Fruit fly (Drosophila melanogaster) whole organism, embryonic: ENCODE results near the gene CG34398.

Experiments used
- Ada2b ChIP-seq: fragments of 200-800 bp; sonication (Bioruptor generic); IDR thresholded peaks from 2 replicates; pipeline ENCODE4 v1.3.6; 2022; ENCODE audit warnings: missing biosample characterization, missing genetic modification characterization
- Aef1 ChIP-seq: fragments of 200-800 bp; sonication (Bioruptor generic); IDR thresholded peaks from 3 replicates; pipeline ENCODE4 v1.3.6; 2022; ENCODE audit warnings: missing biosample characterization, missing genetic modification characterization
- B-H1 ChIP-seq: fragments of 200-800 bp; sonication (Bioruptor generic); IDR thresholded peaks from 3 replicates; pipeline ENCODE4 v1.3.6; 2022; ENCODE audit warnings: missing biosample characterization, missing genetic modification characterization
- CG10366 ChIP-seq: fragments of 200-800 bp; sonication (Bioruptor generic); IDR thresholded peaks from 2 replicates; pipeline ENCODE4 v1.3.6; 2022; ENCODE audit warnings: missing biosample characterization, missing genetic modification characterization
- CG11504 ChIP-seq: fragments of 200-800 bp; sonication (Bioruptor generic); optimal IDR thresholded peaks from 3 replicates; lab custom pipeline; 2019; ENCODE audit warnings: missing biosample characterization, mild to moderate bottlenecking, missing genetic modification characterization, moderate library complexity
- CG12769 ChIP-seq: fragments of 200-800 bp; sonication (Bioruptor generic); optimal IDR thresholded peaks from 2 replicates; lab custom pipeline; 2019; ENCODE audit warnings: missing biosample characterization, mild to moderate bottlenecking, missing genetic modification characterization, moderate library complexity
- CG13287 ChIP-seq: fragments of 200-800 bp; sonication (Bioruptor generic); IDR thresholded peaks from 2 replicates; pipeline ENCODE4 v1.3.6; 2022; ENCODE audit warnings: missing biosample characterization, missing genetic modification characterization; ENCODE audit not compliant: partially characterized antibody
- CG16813 ChIP-seq: fragments of 200-800 bp; sonication (Bioruptor generic); IDR thresholded peaks from 3 replicates; pipeline ENCODE4 v1.3.6; 2022; ENCODE audit warnings: missing biosample characterization, missing genetic modification characterization; ENCODE audit not compliant: partially characterized antibody
- CG16863 ChIP-seq: fragments of 200-800 bp; sonication (Bioruptor generic); optimal IDR thresholded peaks from 3 replicates; lab custom pipeline; 2016; ENCODE audit warnings: missing biosample characterization, missing genetic modification characterization
- CG18764 ChIP-seq: fragments of 200-800 bp; sonication (Bioruptor generic); optimal IDR thresholded peaks from 3 replicates; lab custom pipeline; 2016; ENCODE audit warnings: missing biosample characterization, missing genetic modification characterization
- CG2129 ChIP-seq: fragments of 200-800 bp; sonication (Bioruptor generic); IDR thresholded peaks from 2 replicates; pipeline ENCODE4 v1.3.6; 2022; ENCODE audit warnings: missing biosample characterization, missing genetic modification characterization; ENCODE audit not compliant: partially characterized antibody
- CG3163 ChIP-seq: fragments of 200-800 bp; sonication (Bioruptor generic); optimal IDR thresholded peaks from 3 replicates; lab custom pipeline; 2016; ENCODE audit warnings: missing biosample characterization, missing genetic modification characterization
- CG32772 ChIP-seq: fragments of 200-800 bp; sonication (Bioruptor generic); IDR thresholded peaks from 2 replicates; pipeline ENCODE4 v1.3.6; 2022; ENCODE audit warnings: missing biosample characterization, missing genetic modification characterization
- CG4328 ChIP-seq: fragments of 200-800 bp; sonication (Bioruptor generic); optimal IDR thresholded peaks from 3 replicates; lab custom pipeline; 2017; ENCODE audit warnings: missing biosample characterization, missing genetic modification reagents, missing genetic modification characterization
- CG6813 ChIP-seq: fragments of 200-800 bp; sonication (Bioruptor generic); optimal IDR thresholded peaks from 2 replicates; lab custom pipeline; 2017; ENCODE audit warnings: missing biosample characterization, missing genetic modification characterization, mild to moderate bottlenecking, moderate library complexity, missing genetic modification reagents
- CG8765 ChIP-seq: fragments of 200-800 bp; sonication (Bioruptor generic); IDR thresholded peaks from 2 replicates; pipeline ENCODE4 v1.3.6; 2022; ENCODE audit warnings: missing biosample characterization, missing genetic modification characterization
- CG8924 ChIP-seq: fragments of 200-800 bp; optimal IDR thresholded peaks from 3 replicates; lab custom pipeline; 2019; ENCODE audit warnings: missing biosample characterization, mild to moderate bottlenecking, missing genetic modification characterization, moderate library complexity
- CG9727 ChIP-seq: fragments of 200-800 bp; sonication (Bioruptor generic); optimal IDR thresholded peaks from 3 replicates; lab custom pipeline; 2017; ENCODE audit warnings: missing biosample characterization, mild to moderate bottlenecking, missing genetic modification characterization
- E2f1 ChIP-seq: fragments of 200-800 bp; sonication (Bioruptor generic); IDR thresholded peaks from 2 replicates; pipeline ENCODE4 v1.3.6; 2022; ENCODE audit warnings: missing biosample characterization, missing genetic modification characterization
- ERR ChIP-seq: fragments of 200-800 bp; sonication (Bioruptor generic); optimal IDR thresholded peaks from 2 replicates; lab custom pipeline; 2016; ENCODE audit warnings: missing biosample characterization, missing genetic modification characterization
- Fer3 ChIP-seq: fragments of 200-800 bp; sonication (Bioruptor generic); optimal IDR thresholded peaks from 2 replicates; lab custom pipeline; 2018; ENCODE audit warnings: missing biosample characterization, mild to moderate bottlenecking, missing genetic modification characterization, moderate library complexity
- GATAe ChIP-seq: fragments of 200-800 bp; sonication (Bioruptor generic); conservative IDR thresholded peaks from 2 replicates; pipeline ENCODE4 v1.3.6; 2022; ENCODE audit warnings: missing biosample characterization, missing genetic modification characterization
- HHEX ChIP-seq: fragments of 200-800 bp; sonication (Bioruptor generic); optimal IDR thresholded peaks from 3 replicates; lab custom pipeline; 2017; ENCODE audit warnings: missing biosample characterization, mild to moderate bottlenecking, missing genetic modification characterization, missing genetic modification reagents
- HLH3B ChIP-seq: fragments of 200-800 bp; sonication (Bioruptor generic); IDR thresholded peaks from 2 replicates; pipeline ENCODE4 v1.3.6; 2022; ENCODE audit warnings: missing biosample characterization, missing genetic modification characterization
- Hand ChIP-seq: fragments of 200-800 bp; sonication (Bioruptor generic); optimal IDR thresholded peaks from 2 replicates; lab custom pipeline; 2017; ENCODE audit warnings: mild to moderate bottlenecking, missing biosample characterization, missing genetic modification reagents, missing genetic modification characterization
- HmgZ ChIP-seq: fragments of 200-800 bp; sonication (Bioruptor generic); optimal IDR thresholded peaks from 2 replicates; lab custom pipeline; 2018; ENCODE audit warnings: missing biosample characterization, mild to moderate bottlenecking, missing genetic modification characterization
- Hr78 ChIP-seq, 2 experiments: fragments of 200-800 bp in 1 of 2; fragments of >200 bp in 1 of 2; sonication (Bioruptor generic) in 1 of 2; optimal IDR thresholded peaks; 2 replicates each; lab custom pipeline; 2017 to 2019; ENCODE audit warnings: missing biosample characterization in 2 of 2, missing genetic modification characterization in 2 of 2, mild to moderate bottlenecking in 1 of 2, moderate library complexity in 1 of 2
- Lhr ChIP-seq: fragments of 200-800 bp; sonication (Bioruptor generic); optimal IDR thresholded peaks from 3 replicates; lab custom pipeline; 2017; ENCODE audit warnings: mild to moderate bottlenecking, missing biosample characterization, missing genetic modification reagents, missing genetic modification characterization
- NC2α ChIP-seq: fragments of 200-800 bp; sonication (Bioruptor generic); optimal IDR thresholded peaks from 2 replicates; lab custom pipeline; 2016; ENCODE audit warnings: missing biosample characterization, missing genetic modification characterization
- NC2β ChIP-seq: fragments of 200-800 bp; sonication (Bioruptor generic); optimal IDR thresholded peaks from 2 replicates; lab custom pipeline; 2016; ENCODE audit warnings: missing biosample characterization, missing genetic modification characterization
- NK7.1 ChIP-seq: fragments of 200-800 bp; sonication (Bioruptor generic); optimal IDR thresholded peaks from 3 replicates; lab custom pipeline; 2016; ENCODE audit warnings: missing biosample characterization, missing genetic modification characterization
- Nf-YC ChIP-seq: fragments of 200-800 bp; optimal IDR thresholded peaks from 3 replicates; lab custom pipeline; 2019; ENCODE audit warnings: missing biosample characterization, mild to moderate bottlenecking, missing genetic modification characterization, moderate library complexity
- al ChIP-seq: fragments of 200-800 bp; sonication (Bioruptor generic); IDR thresholded peaks from 2 replicates; pipeline ENCODE4 v1.3.6; 2022; ENCODE audit warnings: missing biosample characterization, missing genetic modification characterization
- emc ChIP-seq: fragments of 200-800 bp; sonication (Bioruptor generic); optimal IDR thresholded peaks from 2 replicates; lab custom pipeline; 2016; ENCODE audit warnings: missing biosample characterization, missing genetic modification characterization
- gcm2 ChIP-seq: fragments of 200-800 bp; sonication (Bioruptor generic); optimal IDR thresholded peaks from 2 replicates; lab custom pipeline; 2016; ENCODE audit warnings: missing biosample characterization, missing genetic modification characterization
- lola ChIP-seq, 3 experiments: fragments of >200 bp in 2 of 3; fragments of 200-800 bp in 1 of 3; sonication (Bioruptor generic) in 1 of 3; optimal IDR thresholded peaks; 2 replicates each; lab custom pipeline; 2017 to 2019; ENCODE audit warnings: missing biosample characterization in 3 of 3, missing genetic modification characterization in 3 of 3, mild to moderate bottlenecking in 1 of 3, moderate library complexity in 1 of 3
- pan ChIP-seq, 4 experiments: fragments of >200 bp in 3 of 4; fragments of 200-800 bp in 1 of 4; sonication (Bioruptor generic) in 1 of 4; optimal IDR thresholded peaks in 3 of 4; IDR thresholded peaks in 1 of 4; 2 replicates each; pipeline versions ENCODE4 v1.3.6 to Lab custom; 2017 to 2022; ENCODE audit warnings: missing biosample characterization in 2 of 4, missing genetic modification characterization in 2 of 4, mixed read lengths in 1 of 4
- pb ChIP-seq: fragments of 200-800 bp; sonication (Bioruptor generic); optimal IDR thresholded peaks from 3 replicates; lab custom pipeline; 2016; ENCODE audit warnings: missing biosample characterization, missing genetic modification characterization
- prd ChIP-seq, 3 experiments: fragments of >200 bp in 2 of 3; fragments of 200-800 bp in 1 of 3; sonication (Bioruptor generic) in 1 of 3; optimal IDR thresholded peaks in 2 of 3; IDR thresholded peaks in 1 of 3; 2 replicates in 2 of 3; 3 replicates in 1 of 3; pipeline versions ENCODE4 v1.3.6 to Lab custom; 2017 to 2022; ENCODE audit warnings: missing biosample characterization in 1 of 3, missing genetic modification characterization in 1 of 3
- row ChIP-seq: fragments of 200-800 bp; sonication (Bioruptor generic); IDR thresholded peaks from 3 replicates; pipeline ENCODE4 v1.3.6; 2022; ENCODE audit warnings: missing biosample characterization, missing genetic modification characterization
- sc ChIP-seq, 3 experiments: fragments of >200 bp in 2 of 3; fragments of 200-800 bp in 1 of 3; sonication (Bioruptor generic) in 1 of 3; optimal IDR thresholded peaks; 2 replicates in 2 of 3; 3 replicates in 1 of 3; lab custom pipeline; 2017; ENCODE audit warnings: mild to moderate bottlenecking in 1 of 3, missing biosample characterization in 1 of 3, missing genetic modification characterization in 1 of 3, missing genetic modification reagents in 1 of 3
- so ChIP-seq: fragments of 200-800 bp; sonication (Bioruptor generic); IDR thresholded peaks from 3 replicates; pipeline ENCODE4 v1.3.6; 2022; ENCODE audit warnings: missing biosample characterization, missing genetic modification characterization
- stwl ChIP-seq: fragments of 200-800 bp; sonication (Bioruptor generic); optimal IDR thresholded peaks from 3 replicates; lab custom pipeline; 2018; ENCODE audit warnings: missing biosample characterization, mild to moderate bottlenecking, missing genetic modification characterization, moderate library complexity
- tio ChIP-seq: fragments of 200-800 bp; sonication (Bioruptor generic); optimal IDR thresholded peaks from 2 replicates; lab custom pipeline; 2017; ENCODE audit warnings: missing biosample characterization, missing genetic modification characterization, inconsistent platforms
- vnd ChIP-seq: fragments of 200-800 bp; sonication (Bioruptor generic); IDR thresholded peaks from 3 replicates; pipeline ENCODE4 v1.3.6; 2022; ENCODE audit warnings: missing biosample characterization, missing genetic modification characterization; ENCODE audit not compliant: partially characterized antibody

The CG34398 gene

DNA sequence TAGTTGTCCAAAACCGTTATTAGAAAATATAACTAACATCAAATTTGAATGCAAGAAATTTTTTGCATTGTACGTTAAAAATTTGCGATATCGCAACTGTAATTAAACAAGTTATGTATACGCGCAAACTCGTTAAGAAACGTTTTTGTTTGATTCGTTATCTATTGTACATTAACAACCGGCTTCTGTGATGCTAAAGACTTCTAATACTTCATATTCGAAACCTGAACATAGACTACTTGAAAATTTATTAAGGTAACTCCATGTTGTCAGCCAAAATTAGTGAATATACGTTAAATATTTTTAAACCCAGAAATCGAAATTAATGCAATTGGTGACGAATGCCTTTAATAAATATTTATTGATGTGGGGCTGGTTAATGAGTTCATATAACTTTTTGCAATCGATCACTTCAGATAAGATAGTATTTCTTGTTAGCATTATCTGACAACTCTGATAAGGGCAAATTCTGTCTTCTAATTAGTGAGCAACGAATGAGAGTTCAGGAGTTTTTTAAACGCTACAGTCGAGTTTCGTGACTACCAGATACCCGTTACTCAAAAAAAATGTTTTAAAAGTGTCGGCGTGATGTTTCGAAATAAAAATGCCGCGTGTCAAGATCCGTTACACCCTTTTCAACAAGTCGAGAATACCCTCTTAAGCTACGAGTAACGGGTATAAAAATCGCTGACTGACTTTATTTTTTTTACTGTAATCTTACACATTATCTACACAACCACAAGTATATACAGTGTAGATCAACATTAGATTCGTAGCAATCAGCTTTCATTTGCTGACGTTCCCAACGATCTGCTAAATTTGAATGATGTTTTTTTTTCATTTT is 53.8 kb downstream of the CG34398 start (continued):
- TF ChIP-seq gcm2 (GFP tag; lab: Kevin White, UChicago) = peak; percentile 11
- no peak for TF ChIP-seq Hr78 (GFP tag; optimal IDR thresholded peaks at IDR 0.05; lab: Kevin White, UChicago)
- peak; percentile 36 for TF ChIP-seq CG11504 (tag; lab: Kevin White, UChicago)
- TF ChIP-seq CG8765 (GFP tag; lab: Robert Waterston, UW) = peak; percentile 56
- peak; percentile 82 for TF ChIP-seq row (GFP tag; lab: Robert Waterston, UW)
- TF ChIP-seq HmgZ (tag; lab: Kevin White, UChicago) = peak; percentile 40
- no peak for TF ChIP-seq ERR (GFP tag; lab: Kevin White, UChicago)
- peak; percentile 25; the same call in 1 of the 2 replicates for TF ChIP-seq al (GFP tag; lab: Robert Waterston, UW)
- TF ChIP-seq tio (GFP tag; lab: Kevin White, UChicago) = peak; percentile 37
- no peak for TF ChIP-seq pb
- TF ChIP-seq prd (optimal IDR thresholded peaks at IDR 0.05; lab: Kevin White, UChicago) = no peak
- peak; percentile 62; the same call in 2 of the 3 replicates for TF ChIP-seq prd (GFP tag; IDR thresholded peaks at IDR 0.05; lab: Robert Waterston, UW)
- TF ChIP-seq CG32772 = peak; percentile 67
- no peak for TF ChIP-seq so (GFP tag; lab: Robert Waterston, UW)
- peak; percentile 59; the same call in 1 of the 3 replicates for TF ChIP-seq vnd (GFP tag; lab: Robert Waterston, UW)
- TF ChIP-seq B-H1 (GFP tag; lab: Robert Waterston, UW) = peak; percentile 33; the same call in 1 of the 3 replicates
- no peak for TF ChIP-seq sc (optimal IDR thresholded peaks at IDR 0.05; lab: Kevin White, UChicago)
- TF ChIP-seq sc (GFP tag; optimal IDR thresholded peaks at IDR 0.05; lab: Kevin White, UChicago) = no peak
- TF ChIP-seq pan (optimal IDR thresholded peaks at IDR 0.05; lab: Kevin White, UChicago) = no peak
- peak in 1 of 2 experiments; percentile 59 for TF ChIP-seq pan (GFP tag; optimal IDR thresholded peaks at IDR 0.05 in 1 of 2, IDR thresholded peaks at IDR 0.05 in 1 of 2)
- peak; percentile 44; the same call in 1 of the 2 replicates for TF ChIP-seq GATAe (GFP tag; lab: Robert Waterston, UW)
- peak; percentile 46; the same call in 1 of the 2 replicates for TF ChIP-seq CG13287 (GFP tag; lab: Robert Waterston, UW)
- no peak for TF ChIP-seq Hand
- TF ChIP-seq CG12769 = peak; percentile 56
- peak; percentile 15 for TF ChIP-seq CG4328 (GFP tag; lab: Kevin White, UChicago)
- TF ChIP-seq CG16813 (GFP tag; lab: Robert Waterston, UW) = peak; percentile 74
- peak; percentile 31 for TF ChIP-seq CG10366 (GFP tag; lab: Robert Waterston, UW)
- TF ChIP-seq NC2α (GFP tag; lab: Kevin White, UChicago) = peak; percentile 7
- TF ChIP-seq Aef1 (GFP tag; lab: Robert Waterston, UW) = peak; percentile 44; the same call in 2 of the 3 replicates
- TF ChIP-seq E2f1 (GFP tag; lab: Robert Waterston, UW) = peak; percentile 34; the same call in 1 of the 2 replicates
- TF ChIP-seq CG3163 (GFP tag; lab: Kevin White, UChicago) = peak; percentile 50
- peak; percentile 27; the same call in 1 of the 2 replicates for TF ChIP-seq Ada2b (GFP tag; lab: Robert Waterston, UW)
- TF ChIP-seq HLH3B = peak; percentile 42; the same call in 1 of the 2 replicates
- TF ChIP-seq CG18764 (GFP tag; lab: Kevin White, UChicago) = peak; percentile 29
- TF ChIP-seq Nf-YC (tag; lab: Kevin White, UChicago) = no peak
- peak; percentile 36 for TF ChIP-seq CG9727 (GFP tag; lab: Kevin White, UChicago)
- TF ChIP-seq CG8924 (tag; lab: Kevin White, UChicago) = peak; percentile 34
- no peak for TF ChIP-seq CG2129 (GFP tag; lab: Robert Waterston, UW)
- TF ChIP-seq CG6813 (GFP tag; lab: Kevin White, UChicago) = peak; percentile 9
- peak; percentile 42 for TF ChIP-seq NC2β (GFP tag; lab: Kevin White, UChicago)
- TF ChIP-seq Fer3 (tag; lab: Kevin White, UChicago) = peak; percentile 23
- TF ChIP-seq emc (GFP tag; lab: Kevin White, UChicago) = no peak
- TF ChIP-seq stwl (tag; lab: Kevin White, UChicago) = peak; percentile 87
- TF ChIP-seq Lhr = peak; percentile 44
- no peak for TF ChIP-seq NK7.1 (GFP tag; lab: Kevin White, UChicago)
- TF ChIP-seq lola (GFP tag; optimal IDR thresholded peaks at IDR 0.05; lab: Kevin White, UChicago) = peak in 1 of 3 experiments; percentile 19
- TF ChIP-seq HHEX (GFP tag; lab: Kevin White, UChicago) = peak; percentile 52
- peak; percentile 6 for TF ChIP-seq CG16863
